Worm (Caenorhabditis elegans) whole organism, mixed stage, embryonic: Measurements from ENCODE around the gene Y38H8A.4.
"Not testable (repeated sequence)": the region's sequence is repeated elsewhere in the genome, so short reads cannot be mapped to it uniquely, and the experiment has no call there.

Source experiments
- bed-3 ChIP-seq: fragments of 200-800 bp; sonication (Bioruptor generic); optimal IDR thresholded peaks from 3 replicates; lab custom pipeline; 2018; ENCODE audit warnings: mild to moderate bottlenecking, missing genetic modification characterization, moderate library complexity, missing compliant biosample characterization
- blmp-1 ChIP-seq: fragments of 150-350 bp; optimal IDR thresholded peaks from 2 replicates; lab custom pipeline; 2014; ENCODE audit warnings: missing biosample characterization, missing genetic modification characterization
- ceh-39 ChIP-seq: fragments of 150-350 bp; optimal IDR thresholded peaks from 2 replicates; lab custom pipeline; 2014; ENCODE audit warnings: missing biosample characterization, missing genetic modification characterization
- ceh-43 ChIP-seq: fragments of 200-800 bp; sonication (Bioruptor generic); optimal IDR thresholded peaks from 2 replicates; lab custom pipeline; 2018; ENCODE audit warnings: mild to moderate bottlenecking, missing genetic modification characterization, moderate library complexity, missing compliant biosample characterization
- ceh-83 ChIP-seq: fragments of 200-800 bp; sonication (Bioruptor generic); optimal IDR thresholded peaks from 2 replicates; lab custom pipeline; 2018; ENCODE audit warnings: mild to moderate bottlenecking, missing genetic modification characterization, missing compliant biosample characterization
- ces-1 ChIP-seq: fragments of 150-350 bp; optimal IDR thresholded peaks from 2 replicates; lab custom pipeline; 2014; ENCODE audit warnings: missing biosample characterization, missing genetic modification reagents, missing genetic modification characterization
- cnd-1 ChIP-seq: fragments of 200-800 bp; sonication (Bioruptor generic); optimal IDR thresholded peaks from 2 replicates; lab custom pipeline; 2018; ENCODE audit warnings: mild to moderate bottlenecking, missing genetic modification characterization, missing compliant biosample characterization
- drap-1 ChIP-seq: fragments of 200-800 bp; sonication (Bioruptor generic); optimal IDR thresholded peaks from 3 replicates; lab custom pipeline; 2018; ENCODE audit warnings: mild to moderate bottlenecking, missing genetic modification characterization, missing compliant biosample characterization
- elt-1 ChIP-seq: sonication (generic microtip); optimal IDR thresholded peaks from 2 replicates; lab custom pipeline; 2017; ENCODE audit warnings: missing genetic modification characterization, mild to moderate bottlenecking, missing compliant biosample characterization, antibody characterized with exemption, moderate library complexity, borderline replicate concordance; ENCODE audit not compliant: insufficient read depth
- flh-1 ChIP-seq: fragments of 200-800 bp; sonication (Bioruptor generic); optimal IDR thresholded peaks from 2 replicates; lab custom pipeline; 2018; ENCODE audit warnings: mild to moderate bottlenecking, missing genetic modification characterization, moderate library complexity, missing compliant biosample characterization
- ham-2 ChIP-seq: fragments of 200-800 bp; sonication (Bioruptor generic); optimal IDR thresholded peaks from 2 replicates; lab custom pipeline; 2018; ENCODE audit warnings: mild to moderate bottlenecking, missing genetic modification characterization, missing compliant biosample characterization
- lin-13 ChIP-seq: fragments of 150-350 bp; optimal IDR thresholded peaks from 2 replicates; lab custom pipeline; 2014; ENCODE audit warnings: missing biosample characterization, missing genetic modification characterization
- lin-32 ChIP-seq: fragments of 200-800 bp; sonication (Bioruptor generic); optimal IDR thresholded peaks from 2 replicates; lab custom pipeline; 2018; ENCODE audit warnings: mild to moderate bottlenecking, missing genetic modification characterization, missing compliant biosample characterization
- mab-5 ChIP-seq: fragments of 150-350 bp; optimal IDR thresholded peaks from 2 replicates; lab custom pipeline; 2014; ENCODE audit warnings: missing biosample characterization, missing genetic modification characterization
- mep-1 ChIP-seq: fragments of 150-350 bp; optimal IDR thresholded peaks from 2 replicates; lab custom pipeline; 2017; ENCODE audit warnings: missing biosample characterization, missing genetic modification reagents, missing genetic modification characterization, inconsistent platforms
- mls-2 ChIP-seq: sonication (generic microtip); optimal IDR thresholded peaks from 2 replicates; lab custom pipeline; 2016; ENCODE audit warnings: mild to moderate bottlenecking, missing genetic modification characterization, moderate library complexity, missing compliant biosample characterization
- nhr-237 ChIP-seq: fragments of 150-350 bp; optimal IDR thresholded peaks from 2 replicates; lab custom pipeline; 2014; ENCODE audit warnings: missing biosample characterization, missing genetic modification characterization
- nhr-28 ChIP-seq: fragments of 150-350 bp; optimal IDR thresholded peaks from 2 replicates; lab custom pipeline; 2014; ENCODE audit warnings: missing biosample characterization, missing genetic modification characterization
- pha-4 ChIP-seq: fragments of 150-350 bp; optimal IDR thresholded peaks from 2 replicates; lab custom pipeline; 2018; ENCODE audit warnings: missing biosample characterization, missing genetic modification reagents, missing genetic modification characterization
- sem-2 ChIP-seq: fragments of 200-800 bp; sonication (Bioruptor generic); optimal IDR thresholded peaks from 2 replicates; lab custom pipeline; 2018; ENCODE audit warnings: mild to moderate bottlenecking, missing genetic modification characterization, missing compliant biosample characterization
- snpc-4 ChIP-seq: fragments of 150-350 bp; optimal IDR thresholded peaks from 2 replicates; lab custom pipeline; 2014; ENCODE audit warnings: missing biosample characterization, missing genetic modification characterization
- sptf-1 ChIP-seq: sonication (generic microtip); optimal IDR thresholded peaks from 2 replicates; lab custom pipeline; 2017; ENCODE audit warnings: mild to moderate bottlenecking, missing genetic modification characterization, moderate library complexity, missing compliant biosample characterization
- tbx-8 ChIP-seq: fragments of 200-800 bp; sonication (Bioruptor generic); optimal IDR thresholded peaks from 2 replicates; lab custom pipeline; 2018; ENCODE audit warnings: mild to moderate bottlenecking, missing genetic modification characterization, moderate library complexity, missing compliant biosample characterization
- unc-62 ChIP-seq: fragments of 150-350 bp; optimal IDR thresholded peaks from 2 replicates; lab custom pipeline; 2014; ENCODE audit warnings: missing biosample characterization, missing genetic modification reagents, missing genetic modification characterization
- zip-8 ChIP-seq: fragments of 150-350 bp; optimal IDR thresholded peaks from 2 replicates; lab custom pipeline; 2014; ENCODE audit warnings: missing biosample characterization, missing genetic modification characterization

Gene Y38H8A.4

DNA sequence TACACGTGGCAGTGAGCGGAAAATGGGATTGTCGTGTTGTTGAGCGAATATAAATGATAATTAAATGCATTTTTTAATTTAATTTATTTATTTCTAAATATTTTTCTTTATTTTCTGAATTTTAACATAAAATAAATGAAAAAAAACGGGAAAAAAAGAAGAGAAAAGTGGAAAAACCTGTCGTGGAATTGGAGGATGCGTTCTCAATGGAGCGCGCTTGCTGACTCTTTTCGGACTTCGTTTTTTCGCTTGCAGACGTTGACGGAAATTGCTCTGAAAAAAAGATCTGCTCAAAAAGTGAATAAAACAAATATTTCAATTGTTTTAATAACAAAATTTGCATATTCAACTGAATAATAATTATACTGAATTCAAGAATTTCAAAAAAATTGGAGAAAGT lies 18.7 kb downstream of the Y38H8A.4 start:
- TF ChIP-seq drap-1 (GFP tag; lab: Kevin White, UChicago) (no peak), mep-1 (tag; lab: Kevin White, UChicago) (peak; percentile 54), blmp-1 (tag; lab: Kevin White, UChicago) (no peak)

DNA sequence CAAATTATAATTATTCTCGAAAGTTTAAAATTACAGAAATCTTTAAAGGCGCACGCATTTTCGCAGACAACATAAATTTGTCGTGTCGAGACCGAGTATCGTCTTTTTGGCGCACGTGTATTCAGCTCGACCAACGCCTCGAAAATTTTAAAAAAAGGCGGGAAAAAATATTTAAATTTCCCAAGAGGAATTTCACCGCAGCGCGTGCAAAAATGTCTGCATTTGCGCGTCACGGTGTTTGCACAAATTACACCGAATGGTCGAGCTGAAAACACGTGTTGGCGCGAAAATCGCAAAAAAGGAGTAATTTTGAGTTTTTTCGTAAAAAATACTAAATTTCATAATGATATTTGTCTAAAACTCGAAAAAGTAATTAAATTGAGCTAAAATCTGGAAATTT lies 21.4 kb downstream of the Y38H8A.4 start:
- TF ChIP-seq cnd-1 (tag; lab: Kevin White, UChicago) (no peak), lin-13 (tag; lab: Kevin White, UChicago) (no peak), sptf-1 (tag; lab: Kevin White, UChicago) (no peak), ceh-43 (GFP tag; lab: Kevin White, UChicago) (no peak), snpc-4 (tag; lab: Kevin White, UChicago) (no peak)

DNA sequence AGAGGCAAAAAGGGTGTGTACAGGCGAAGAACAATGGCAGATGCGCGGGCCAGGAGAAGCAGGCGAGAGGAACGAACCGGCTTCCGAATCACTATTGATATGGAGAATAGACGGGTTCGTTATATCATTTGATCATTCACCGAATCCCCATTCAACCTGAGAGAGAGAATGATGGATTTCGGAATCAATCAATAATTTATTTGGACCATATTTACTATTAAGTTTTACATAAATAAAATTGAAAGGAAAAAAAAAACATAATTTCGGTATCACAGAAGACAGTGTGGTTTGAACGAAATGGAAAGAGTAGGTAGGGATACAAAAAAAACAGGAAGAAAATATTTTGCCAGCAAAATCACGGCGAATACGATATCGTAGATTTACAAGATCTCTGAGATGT lies 26.9 kb downstream of the Y38H8A.4 start, which contains the start of gene mam-3:
TSS of gene mam-3 (minus strand) at position 101 of the 400 bp plus-strand sequence.
- no peak for TF ChIP-seq nhr-237 (tag; lab: Kevin White, UChicago)
- TF ChIP-seq unc-62 (GFP tag; lab: Kevin White, UChicago) = no peak
- TF ChIP-seq zip-8 (tag; lab: Kevin White, UChicago) = no peak
- no peak for TF ChIP-seq ham-2 (GFP tag; lab: Kevin White, UChicago)
- TF ChIP-seq tbx-8 (GFP tag; lab: Kevin White, UChicago) = no peak
- TF ChIP-seq ceh-83 = no peak
- no peak for TF ChIP-seq mep-1 (tag; lab: Kevin White, UChicago)
- no peak for TF ChIP-seq ces-1 (GFP tag; lab: Kevin White, UChicago)
- no peak for TF ChIP-seq snpc-4 (tag; lab: Kevin White, UChicago)
- TF ChIP-seq flh-1 = no peak
- no peak for TF ChIP-seq sptf-1 (tag; lab: Kevin White, UChicago)
- TF ChIP-seq lin-32 (GFP tag; lab: Kevin White, UChicago) = no peak
- TF ChIP-seq ceh-39 (tag; lab: Kevin White, UChicago) = no peak
- TF ChIP-seq bed-3 (GFP tag; lab: Kevin White, UChicago) = no peak
- no peak for TF ChIP-seq blmp-1 (tag; lab: Kevin White, UChicago)
- no peak for TF ChIP-seq sem-2 (GFP tag; lab: Kevin White, UChicago)
- TF ChIP-seq ceh-43 (GFP tag; lab: Kevin White, UChicago) = no peak
- TF ChIP-seq pha-4 (tag; lab: Kevin White, UChicago) = no peak
- TF ChIP-seq lin-13 (tag; lab: Kevin White, UChicago) = no peak
- TF ChIP-seq mab-5 (tag; lab: Kevin White, UChicago) = no peak

DNA sequence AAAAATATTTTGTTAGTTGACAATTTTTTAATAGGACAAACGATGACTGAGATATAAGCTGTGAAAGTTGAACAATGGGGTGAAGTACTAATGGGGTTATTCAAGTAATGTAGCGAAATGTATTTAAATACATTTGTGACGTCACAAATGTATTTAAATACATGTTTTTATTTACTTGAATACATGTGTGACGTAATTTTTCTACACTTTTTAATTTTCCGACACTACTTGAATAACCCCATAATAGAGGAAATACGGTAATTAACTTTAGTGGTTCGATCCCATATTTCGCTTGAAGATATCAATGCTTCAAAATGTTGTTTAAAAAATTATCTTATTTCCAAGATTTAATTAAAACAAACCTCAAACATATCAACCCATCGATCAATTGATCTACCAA lies 30.5 kb downstream of the Y38H8A.4 start:
- TF ChIP-seq zip-8 (tag; lab: Kevin White, UChicago) = peak; percentile 90

DNA sequence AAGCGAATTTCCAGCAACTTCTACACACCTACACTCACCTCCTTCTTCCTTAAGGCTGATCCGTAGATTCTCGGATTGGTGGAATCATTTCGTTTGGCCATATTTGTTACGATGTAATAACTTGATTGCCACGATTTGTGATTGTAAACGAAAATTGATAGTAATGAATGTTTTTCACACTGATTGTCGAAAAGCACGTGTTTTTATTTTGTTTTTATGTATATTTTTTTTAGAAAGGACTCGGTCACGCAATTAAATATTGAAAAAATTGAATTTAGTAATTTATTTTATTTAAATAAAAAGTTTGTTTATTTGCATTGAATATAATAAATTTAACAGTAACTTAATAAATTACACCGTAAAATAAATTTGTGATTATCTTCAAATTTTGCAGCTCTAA lies 38.3 kb downstream of the Y38H8A.4 start, which contains the start of gene K09B11.5:
TSS of gene K09B11.5 (minus strand) at position 101 of the 400 bp plus-strand sequence.
- not testable (repeated sequence) for TF ChIP-seq nhr-28 (tag; lab: Kevin White, UChicago); elt-1 (tag; lab: Kevin White, UChicago); mls-2

DNA sequence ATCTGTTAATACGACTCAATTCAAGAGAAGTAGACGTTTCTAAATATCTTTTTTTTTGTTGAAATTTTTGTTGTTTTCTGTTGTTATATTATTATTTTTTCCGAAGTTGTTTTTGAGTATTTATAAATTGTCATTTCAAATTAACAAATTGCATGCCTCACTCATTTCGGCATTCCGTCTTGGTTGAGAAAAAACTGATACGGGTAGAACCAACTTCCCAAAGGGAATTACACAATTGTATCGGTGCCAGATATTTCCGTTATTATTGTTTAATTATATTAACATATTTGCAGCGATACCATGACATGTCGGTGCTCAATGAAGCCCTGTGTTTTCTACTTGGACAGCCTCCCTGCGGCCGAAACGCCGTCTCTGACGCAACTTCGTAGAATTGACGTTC lies 42.9 kb downstream of the Y38H8A.4 start, which contains the start of gene K09B11.4:
TSS of gene K09B11.4 (plus strand) at position 301 of the 400 bp plus-strand sequence.
- TF ChIP-seq unc-62 (GFP tag; lab: Kevin White, UChicago) (no peak), mab-5 (tag; lab: Kevin White, UChicago) (no peak)

DNA sequence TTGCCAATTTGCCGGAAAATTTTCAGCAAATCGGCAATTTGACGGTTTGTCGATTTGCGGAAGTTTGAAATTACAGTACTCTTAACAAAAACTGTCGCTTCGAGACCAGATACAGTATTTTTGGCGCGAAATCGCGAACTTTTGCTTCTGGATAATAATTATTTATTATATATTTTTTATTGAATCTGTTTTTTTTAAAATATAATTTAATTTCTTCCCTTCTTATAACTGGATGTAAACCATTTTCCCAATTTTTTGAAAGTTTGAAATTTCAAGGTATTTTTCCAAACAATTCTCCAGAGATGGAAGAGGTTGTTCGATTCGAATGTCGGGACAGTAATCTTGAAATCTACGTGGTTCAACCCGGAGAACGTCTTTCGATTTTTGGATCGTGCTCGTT lies 50.0 kb downstream of the Y38H8A.4 start, which contains the start of gene nol-9:
TSS of gene nol-9 (plus strand) at position 301 of the 400 bp plus-strand sequence.
- TF ChIP-seq nhr-237 (tag; lab: Kevin White, UChicago) (no peak), ceh-39 (tag; lab: Kevin White, UChicago) (no peak), ham-2 (GFP tag; lab: Kevin White, UChicago) (no peak), cnd-1 (tag; lab: Kevin White, UChicago) (no peak), lin-32 (GFP tag; lab: Kevin White, UChicago) (no peak), lin-13 (tag; lab: Kevin White, UChicago) (no peak), pha-4 (tag; lab: Kevin White, UChicago) (no peak)
